Worm (Caenorhabditis elegans) whole organism, L4 larva: ENCODE measurements around the gene nhr-9.

Experiments
- aly-2 ChIP-seq: sonication (generic microtip); optimal IDR thresholded peaks from 2 replicates; lab custom pipeline; 2018; ENCODE audit warnings: missing biosample characterization, missing genetic modification characterization
- mep-1 ChIP-seq: fragments of 150-350 bp; sonication (generic microtip); optimal IDR thresholded peaks from 3 replicates; lab custom pipeline; 2014; ENCODE audit warnings: missing biosample characterization, missing genetic modification characterization
- nhr-76 ChIP-seq: fragments of 150-350 bp; optimal IDR thresholded peaks from 2 replicates; lab custom pipeline; 2014; ENCODE audit warnings: missing biosample characterization, missing genetic modification characterization

DNA sequence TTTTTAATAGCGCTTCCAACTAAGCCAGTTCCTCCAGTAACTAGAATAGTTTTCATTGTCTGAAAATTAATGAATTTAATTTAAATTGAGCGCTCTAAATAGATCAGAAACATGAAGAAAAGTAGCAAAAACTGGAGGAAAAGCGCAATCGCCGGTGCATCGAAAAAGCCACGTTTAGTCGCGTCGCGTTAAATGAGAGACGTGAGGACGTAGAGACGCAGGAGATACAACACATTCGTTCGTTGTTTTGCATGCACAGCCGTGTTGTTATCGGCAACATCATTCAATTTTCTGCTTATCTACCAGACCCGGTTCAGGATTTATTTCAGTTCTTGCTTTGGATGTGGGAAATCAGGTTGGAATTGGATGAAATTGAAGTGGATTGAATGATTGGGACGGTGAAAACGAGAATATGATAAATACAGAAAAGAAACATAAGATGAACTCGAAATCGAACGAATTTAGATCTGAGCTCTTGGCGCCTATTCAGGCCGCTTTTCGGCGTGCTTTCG is 27.8 kb upstream of the nhr-9 start, which contains the start of gene ger-1:
- TF ChIP-seq nhr-76 (tag; lab: Kevin White, UChicago) (no peak), aly-2 (tag; lab: Kevin White, UChicago) (no peak), mep-1 (no peak)
